Worm (Caenorhabditis elegans) whole organism, young adult: ENCODE results near the gene str-28.
A peak's percentile ranks its signal among the peaks of the same experiment; 100 is the strongest.

Experiments used
- F10E7.11 ChIP-seq: sonication (generic microtip); optimal IDR thresholded peaks from 2 replicates; lab custom pipeline; 2017; ENCODE audit warnings: mild to moderate bottlenecking, missing genetic modification characterization, moderate library complexity, missing compliant biosample characterization
- F22D6.2 ChIP-seq: sonication (generic microtip); optimal IDR thresholded peaks from 2 replicates; lab custom pipeline; 2016; ENCODE audit warnings: mild to moderate bottlenecking, missing genetic modification characterization, missing compliant biosample characterization
- F52B5.7 ChIP-seq: sonication (generic microtip); optimal IDR thresholded peaks from 2 replicates; lab custom pipeline; 2016; ENCODE audit warnings: mild to moderate bottlenecking, missing genetic modification characterization, missing compliant biosample characterization
- F55B11.4 ChIP-seq: sonication (generic microtip); optimal IDR thresholded peaks from 2 replicates; lab custom pipeline; 2016; ENCODE audit warnings: missing compliant biosample characterization, missing genetic modification characterization, borderline replicate concordance; ENCODE audit not compliant: insufficient read depth
- K11D2.4 ChIP-seq: fragments of 200-800 bp; sonication (Bioruptor generic); IDR thresholded peaks from 2 replicates; pipeline ENCODE4 v1.3.6; 2022; ENCODE audit warnings: missing genetic modification reagents, missing genetic modification characterization, missing compliant biosample characterization
- T26A5.8 ChIP-seq: sonication (generic microtip); optimal IDR thresholded peaks from 2 replicates; lab custom pipeline; 2016; ENCODE audit warnings: missing genetic modification characterization, missing compliant biosample characterization
- Y53G8AR.9 ChIP-seq: fragments of 200-800 bp; sonication (Bioruptor generic); conservative IDR thresholded peaks from 2 replicates; pipeline ENCODE4 v1.3.6; 2022; ENCODE audit warnings: missing genetic modification reagents, missing genetic modification characterization, missing compliant biosample characterization
- ZK185.1 ChIP-seq: sonication (generic microtip); optimal IDR thresholded peaks from 2 replicates; lab custom pipeline; 2016; ENCODE audit warnings: mild to moderate bottlenecking, missing genetic modification characterization, missing compliant biosample characterization; ENCODE audit not compliant: poor library complexity, severe bottlenecking
- ama-1 ChIP-seq, 3 experiments: fragments of 150-350 bp in 1 of 3; sonication (generic microtip) in 2 of 3; optimal IDR thresholded peaks; 2 replicates each; lab custom pipeline; 2014 to 2018; ENCODE audit warnings: missing biosample characterization in 2 of 3, missing genetic modification characterization in 2 of 3, missing genetic modification reagents in 2 of 3
- attf-6 ChIP-seq: fragments of 200-800 bp; sonication (Bioruptor generic); IDR thresholded peaks from 2 replicates; pipeline ENCODE4 v1.3.6; 2022; ENCODE audit warnings: missing genetic modification reagents, missing genetic modification characterization, missing compliant biosample characterization
- bed-1 ChIP-seq: fragments of 200-800 bp; sonication (Bioruptor generic); IDR thresholded peaks from 2 replicates; pipeline ENCODE4 v1.3.6; 2022; ENCODE audit warnings: missing genetic modification reagents, missing genetic modification characterization, missing compliant biosample characterization
- bed-2 ChIP-seq: fragments of 200-800 bp; sonication (Bioruptor generic); IDR thresholded peaks from 2 replicates; pipeline ENCODE4 v1.3.6; 2022; ENCODE audit warnings: missing genetic modification reagents, missing genetic modification characterization, missing compliant biosample characterization
- cebp-1 ChIP-seq, 2 experiments: fragments of 200-800 bp in 1 of 2; sonication (Bioruptor generic) in 1 of 2; sonication (generic microtip) in 1 of 2; IDR thresholded peaks in 1 of 2; optimal IDR thresholded peaks in 1 of 2; 2 replicates each; pipeline versions ENCODE4 v1.3.6 to Lab custom; 2017 to 2022; ENCODE audit warnings: missing compliant biosample characterization in 2 of 2, missing genetic modification characterization in 2 of 2, mild to moderate bottlenecking in 1 of 2, missing genetic modification reagents in 1 of 2, moderate library complexity in 1 of 2
- chd-7 ChIP-seq: sonication (generic microtip); optimal IDR thresholded peaks from 2 replicates; lab custom pipeline; 2016; ENCODE audit warnings: mild to moderate bottlenecking, missing genetic modification characterization, moderate library complexity, missing compliant biosample characterization
- die-1 ChIP-seq: sonication (generic microtip); optimal IDR thresholded peaks from 2 replicates; lab custom pipeline; 2016; ENCODE audit warnings: missing genotype, mild to moderate bottlenecking, missing genetic modification characterization, missing compliant biosample characterization
- egl-44 ChIP-seq: fragments of 200-800 bp; sonication (Bioruptor generic); IDR thresholded peaks from 2 replicates; pipeline ENCODE4 v1.3.6; 2022; ENCODE audit warnings: missing genetic modification reagents, missing genetic modification characterization, missing compliant biosample characterization
- fkh-3 ChIP-seq: sonication (generic microtip); optimal IDR thresholded peaks from 2 replicates; lab custom pipeline; 2016; ENCODE audit warnings: mild to moderate bottlenecking, missing genetic modification characterization, missing compliant biosample characterization
- lag-1 ChIP-seq: fragments of 200-800 bp; sonication (Bioruptor generic); IDR thresholded peaks from 2 replicates; pipeline ENCODE4 v1.3.6; 2022; ENCODE audit warnings: missing genetic modification reagents, missing genetic modification characterization, missing compliant biosample characterization
- lin-26 ChIP-seq: fragments of 200-800 bp; sonication (Bioruptor generic); IDR thresholded peaks from 2 replicates; pipeline ENCODE4 v1.3.6; 2022; ENCODE audit warnings: missing genetic modification reagents, missing genetic modification characterization, missing compliant biosample characterization
- madf-3 ChIP-seq: fragments of 200-800 bp; sonication (Bioruptor generic); IDR thresholded peaks from 2 replicates; pipeline ENCODE4 v1.3.6; 2022; ENCODE audit warnings: missing genetic modification reagents, missing genetic modification characterization, missing compliant biosample characterization
- madf-6 ChIP-seq: fragments of 200-800 bp; sonication (Bioruptor generic); IDR thresholded peaks from 2 replicates; pipeline ENCODE4 v1.3.6; 2022; ENCODE audit warnings: missing genetic modification reagents, missing genetic modification characterization, missing compliant biosample characterization
- mcd-1 ChIP-seq: fragments of 200-800 bp; sonication (Bioruptor generic); IDR thresholded peaks from 2 replicates; pipeline ENCODE4 v1.3.6; 2022; ENCODE audit warnings: missing genetic modification reagents, missing genetic modification characterization, missing compliant biosample characterization
- nfya-2 ChIP-seq: fragments of 200-800 bp; sonication (Bioruptor generic); IDR thresholded peaks from 2 replicates; pipeline ENCODE4 v1.3.6; 2022; ENCODE audit warnings: missing genetic modification reagents, missing genetic modification characterization, missing compliant biosample characterization
- nfyb-1 ChIP-seq: fragments of 200-800 bp; sonication (Bioruptor generic); IDR thresholded peaks from 2 replicates; pipeline ENCODE4 v1.3.6; 2022; ENCODE audit warnings: missing genetic modification reagents, missing genetic modification characterization, missing compliant biosample characterization
- pbrm-1 ChIP-seq: fragments of 200-800 bp; sonication (Bioruptor generic); IDR thresholded peaks from 2 replicates; pipeline ENCODE4 v1.3.6; 2022; ENCODE audit warnings: missing genetic modification reagents, missing genetic modification characterization, missing compliant biosample characterization
- somi-1 ChIP-seq: fragments of 200-800 bp; sonication (Bioruptor generic); optimal IDR thresholded peaks from 2 replicates; lab custom pipeline; 2018; ENCODE audit warnings: mild to moderate bottlenecking, missing genetic modification characterization, missing compliant biosample characterization
- ztf-18 ChIP-seq: sonication (generic microtip); optimal IDR thresholded peaks from 2 replicates; lab custom pipeline; 2016; ENCODE audit warnings: missing genotype, mild to moderate bottlenecking, missing genetic modification characterization, missing compliant biosample characterization

The str-28 gene

DNA sequence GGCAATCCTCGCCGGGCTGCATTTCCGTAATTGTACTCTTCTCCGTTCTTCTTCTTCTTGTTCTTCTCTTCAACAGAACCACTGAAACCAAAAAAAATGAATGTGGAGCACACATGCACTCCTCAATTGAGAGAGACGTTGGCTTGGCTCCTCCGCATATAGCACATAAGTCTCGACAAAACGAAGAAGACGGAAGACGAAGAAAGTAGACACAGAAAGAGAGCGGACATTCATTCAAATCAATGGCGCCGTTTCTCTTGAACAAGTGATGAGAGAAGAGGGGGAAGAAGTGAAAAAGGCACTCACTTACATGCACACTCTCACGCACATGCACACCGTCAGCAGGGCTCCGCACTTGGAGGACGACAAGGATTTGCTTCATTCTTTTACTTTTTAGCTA lies 35.2 kb downstream of the str-28 start, which contains the start of gene F25E5.9:
TSS of gene F25E5.9 (minus strand) at position 382 of the 400 bp plus-strand sequence.
- TF ChIP-seq F10E7.11 (tag; lab: Kevin White, UChicago) (peak; percentile 63), K11D2.4 (GFP tag; lab: Robert Waterston, UW) (0 out of 2 replicates have a peak, but pooled peaks have one; percentile 16), F52B5.7 (peak; percentile 10), mcd-1 (GFP tag; lab: Robert Waterston, UW) (peak; percentile 18; the same call in 1 of the 2 replicates), lin-26 (no peak)

ce11 chrV:7436911-7437310 lies 35.8 kb downstream of the str-28 start:
- no peak for TF ChIP-seq egl-44 (GFP tag; lab: Robert Waterston, UW)
- TF ChIP-seq die-1 (tag; lab: Kevin White, UChicago) = peak; percentile 19
- TF ChIP-seq T26A5.8 (tag; lab: Kevin White, UChicago) = no peak
- peak; percentile 65 for TF ChIP-seq ZK185.1 (tag; lab: Kevin White, UChicago)
- TF ChIP-seq cebp-1 (GFP tag; IDR thresholded peaks at IDR 0.05; lab: Robert Waterston, UW) = 0 out of 2 replicates have a peak, but pooled peaks have one; percentile 21
- no peak for TF ChIP-seq cebp-1 (tag; optimal IDR thresholded peaks at IDR 0.05; lab: Kevin White, UChicago)
- peak; percentile 34; the same call in 1 of the 2 replicates for TF ChIP-seq Y53G8AR.9 (GFP tag; lab: Robert Waterston, UW)
- 0 out of 2 replicates have a peak, but pooled peaks have one; percentile 24 for TF ChIP-seq madf-3 (GFP tag; lab: Robert Waterston, UW)
- no peak for TF ChIP-seq lag-1 (GFP tag; lab: Robert Waterston, UW)
- TF ChIP-seq madf-6 (GFP tag; lab: Robert Waterston, UW) = 0 out of 2 replicates have a peak, but pooled peaks have one; percentile 32
- no peak for TF ChIP-seq bed-2 (GFP tag; lab: Robert Waterston, UW)
- TF ChIP-seq ama-1 (optimal IDR thresholded peaks at IDR 0.05; lab: Kevin White, UChicago) = peak; percentile 74
- TF ChIP-seq ama-1 (GFP tag; optimal IDR thresholded peaks at IDR 0.05; lab: Kevin White, UChicago) = no peak
- no peak for TF ChIP-seq F22D6.2 (tag; lab: Kevin White, UChicago)
- no peak for TF ChIP-seq pbrm-1
- TF ChIP-seq chd-7 (tag; lab: Kevin White, UChicago) = peak; percentile 32
- TF ChIP-seq attf-6 (GFP tag; lab: Robert Waterston, UW) = no peak
- peak; percentile 4 for TF ChIP-seq somi-1 (GFP tag; lab: Kevin White, UChicago)
- TF ChIP-seq fkh-3 (tag; lab: Kevin White, UChicago) = peak; percentile 12
- TF ChIP-seq lin-26 = peak; percentile 9; the same call in 1 of the 2 replicates

- no peak for TF ChIP-seq bed-1 (GFP tag; lab: Robert Waterston, UW)
- TF ChIP-seq nfya-2 = no peak
- 0 out of 2 replicates have a peak, but pooled peaks have one; percentile 25 for TF ChIP-seq Y53G8AR.9 (GFP tag; lab: Robert Waterston, UW)
- TF ChIP-seq F55B11.4 (tag; lab: Kevin White, UChicago) = no peak
- TF ChIP-seq ztf-18 (tag; lab: Kevin White, UChicago) = no peak
Observed at ce11 chrV:7436509-7436908, 36.2 kb downstream of the str-28 start.

- 0 out of 2 replicates have a peak, but pooled peaks have one; percentile 15 for TF ChIP-seq nfyb-1 (GFP tag; lab: Robert Waterston, UW)
- TF ChIP-seq madf-6 (GFP tag; lab: Robert Waterston, UW) = no peak
- TF ChIP-seq lin-26 = 0 out of 2 replicates have a peak, but pooled peaks have one; percentile 18
- peak; percentile 71 for TF ChIP-seq ama-1 (optimal IDR thresholded peaks at IDR 0.05; lab: Kevin White, UChicago)
- no peak for TF ChIP-seq ama-1 (GFP tag; optimal IDR thresholded peaks at IDR 0.05; lab: Kevin White, UChicago)
- TF ChIP-seq, all 124 proteins: peak for 3
Observed at ce11 chrV:7435376-7436204, 37.1 kb downstream of the str-28 start, which contains the start of the genes ddo-2 and F25E5.8. ddo-2 (minus strand) TSS chrV:7435705. F25E5.8 (plus strand) TSS chrV:7435930.
